Worm (Caenorhabditis elegans) whole organism, L4 larva: Measurements from ENCODE around the gene sur-7.

Experiments used
- F10B5.3 ChIP-seq: sonication (generic microtip); optimal IDR thresholded peaks from 2 replicates; lab custom pipeline; 2016; ENCODE audit warnings: mild to moderate bottlenecking, missing genetic modification characterization, missing compliant biosample characterization
- F26F4.8 ChIP-seq: fragments of 200-800 bp; sonication (Bioruptor generic); conservative IDR thresholded peaks from 2 replicates; pipeline ENCODE4 v1.3.6; 2022; ENCODE audit warnings: missing genetic modification characterization, missing compliant biosample characterization
- R02D3.7 ChIP-seq: fragments of 150-350 bp; sonication (generic microtip); optimal IDR thresholded peaks from 3 replicates; lab custom pipeline; 2014; ENCODE audit warnings: missing biosample characterization, missing genetic modification characterization
- T20F7.1 ChIP-seq: fragments of 200-800 bp; sonication (Bioruptor generic); optimal IDR thresholded peaks from 2 replicates; lab custom pipeline; 2018; ENCODE audit warnings: mild to moderate bottlenecking, missing genetic modification characterization, missing compliant biosample characterization
- T26A8.4 ChIP-seq: fragments of 200-800 bp; sonication (Bioruptor generic); IDR thresholded peaks from 2 replicates; pipeline ENCODE4 v1.3.6; 2022; ENCODE audit warnings: missing genetic modification characterization, missing compliant biosample characterization
- Y105C5A.15 ChIP-seq: fragments of 200-800 bp; sonication (Bioruptor generic); IDR thresholded peaks from 2 replicates; pipeline ENCODE4 v1.3.6; 2022; ENCODE audit warnings: missing genetic modification characterization, missing compliant biosample characterization
- aha-1 ChIP-seq: fragments of 150-350 bp; peaks from one replicate; lab custom pipeline; 2014; ENCODE audit warnings: missing biosample characterization, missing genetic modification characterization
- aly-2 ChIP-seq: sonication (generic microtip); optimal IDR thresholded peaks from 2 replicates; lab custom pipeline; 2018; ENCODE audit warnings: missing biosample characterization, missing genetic modification characterization
- ceh-32 ChIP-seq: sonication (generic microtip); optimal IDR thresholded peaks from 2 replicates; lab custom pipeline; 2016; ENCODE audit warnings: mild to moderate bottlenecking, missing genetic modification characterization, missing compliant biosample characterization; ENCODE audit not compliant: poor library complexity
- daf-12 ChIP-seq: fragments of 150-350 bp; optimal IDR thresholded peaks from 2 replicates; lab custom pipeline; 2014; ENCODE audit warnings: missing biosample characterization, missing genetic modification reagents, missing genetic modification characterization
- dmd-6 ChIP-seq: fragments of 200-800 bp; sonication (Bioruptor generic); IDR thresholded peaks from 2 replicates; pipeline ENCODE4 v1.3.6; 2022; ENCODE audit warnings: missing genetic modification reagents, missing genetic modification characterization, missing compliant biosample characterization
- dmd-9 ChIP-seq: fragments of 200-800 bp; sonication (Bioruptor generic); IDR thresholded peaks from 2 replicates; pipeline ENCODE4 v1.3.6; 2022; ENCODE audit warnings: missing genetic modification reagents, missing genetic modification characterization, missing compliant biosample characterization
- dve-1 ChIP-seq: sonication (generic microtip); optimal IDR thresholded peaks from 2 replicates; lab custom pipeline; 2017; ENCODE audit warnings: antibody characterized with exemption, mild to moderate bottlenecking, missing genetic modification characterization, missing compliant biosample characterization; ENCODE audit not compliant: insufficient read depth
- egl-27 ChIP-seq: sonication (generic microtip); optimal IDR thresholded peaks from 3 replicates; lab custom pipeline; 2017; ENCODE audit warnings: missing biosample characterization, missing genetic modification reagents, missing genetic modification characterization
- fkh-10 ChIP-seq: fragments of 150-350 bp; optimal IDR thresholded peaks from 2 replicates; lab custom pipeline; 2014; ENCODE audit warnings: missing biosample characterization, missing genetic modification reagents, missing genetic modification characterization
- lin-1 ChIP-seq: fragments of 200-800 bp; sonication (Bioruptor generic); IDR thresholded peaks from 2 replicates; pipeline ENCODE4 v1.3.6; 2022; ENCODE audit warnings: missing genetic modification reagents, missing genetic modification characterization, missing compliant biosample characterization
- lin-29 ChIP-seq: fragments of 200-800 bp; sonication (Bioruptor generic); IDR thresholded peaks from 2 replicates; pipeline ENCODE4 v1.3.6; 2022; ENCODE audit warnings: missing genetic modification reagents, missing genetic modification characterization, missing compliant biosample characterization
- lin-38 ChIP-seq: fragments of 200-800 bp; sonication (Bioruptor generic); IDR thresholded peaks from 2 replicates; pipeline ENCODE4 v1.3.6; 2022; ENCODE audit warnings: missing genetic modification reagents, missing genetic modification characterization, missing compliant biosample characterization
- lin-39 ChIP-seq: fragments of 150-350 bp; optimal IDR thresholded peaks from 2 replicates; lab custom pipeline; 2014; ENCODE audit warnings: missing biosample characterization, missing genetic modification reagents, missing genetic modification characterization
- lsy-2 ChIP-seq, 2 experiments: fragments of 150-350 bp in 1 of 2; sonication (generic microtip) in 1 of 2; optimal IDR thresholded peaks; 2 replicates each; lab custom pipeline; 2014 to 2017; ENCODE audit warnings: missing biosample characterization in 2 of 2, missing genetic modification characterization in 2 of 2
- madf-5 ChIP-seq, 2 experiments: fragments of 200-800 bp; sonication (Bioruptor generic); IDR thresholded peaks; 2 replicates each; pipeline ENCODE4 v1.3.6; 2022; ENCODE audit warnings: missing compliant biosample characterization in 2 of 2, missing genetic modification characterization in 2 of 2
- mdt-29 ChIP-seq: fragments of 200-800 bp; sonication (Bioruptor generic); IDR thresholded peaks from 2 replicates; pipeline ENCODE4 v1.3.6; 2022; ENCODE audit warnings: missing genetic modification reagents, missing genetic modification characterization, missing compliant biosample characterization
- mep-1 ChIP-seq: fragments of 150-350 bp; sonication (generic microtip); optimal IDR thresholded peaks from 3 replicates; lab custom pipeline; 2014; ENCODE audit warnings: missing biosample characterization, missing genetic modification characterization
- mxl-3 ChIP-seq: fragments of 200-800 bp; sonication (Bioruptor generic); optimal IDR thresholded peaks from 2 replicates; lab custom pipeline; 2018; ENCODE audit warnings: mild to moderate bottlenecking, missing genetic modification characterization, missing compliant biosample characterization
- nhr-237 ChIP-seq: sonication (generic microtip); optimal IDR thresholded peaks from 2 replicates; lab custom pipeline; 2017; ENCODE audit warnings: missing biosample characterization, missing genetic modification characterization
- nhr-41 ChIP-seq: fragments of 200-800 bp; sonication (Bioruptor generic); IDR thresholded peaks from 2 replicates; pipeline ENCODE4 v1.3.6; 2022; ENCODE audit warnings: missing genetic modification reagents, missing genetic modification characterization, missing compliant biosample characterization
- nhr-42 ChIP-seq: fragments of 200-800 bp; sonication (Bioruptor generic); IDR thresholded peaks from 2 replicates; pipeline ENCODE4 v1.3.6; 2022; ENCODE audit warnings: missing genetic modification characterization, missing compliant biosample characterization
- nhr-48 ChIP-seq: sonication (generic microtip); optimal IDR thresholded peaks from 2 replicates; lab custom pipeline; 2016; ENCODE audit warnings: mild to moderate bottlenecking, missing genetic modification characterization, missing compliant biosample characterization
- nhr-77 ChIP-seq: fragments of 150-350 bp; optimal IDR thresholded peaks from 2 replicates; lab custom pipeline; 2014; ENCODE audit warnings: missing biosample characterization, missing genetic modification characterization
- pha-4 ChIP-seq, 2 experiments: fragments of 150-350 bp in 1 of 2; fragments of 200-800 bp in 1 of 2; sonication (Bioruptor generic) in 1 of 2; IDR thresholded peaks in 1 of 2; optimal IDR thresholded peaks in 1 of 2; 2 replicates each; pipeline versions ENCODE4 v1.3.6 to Lab custom; 2014 to 2022; ENCODE audit warnings: missing genetic modification characterization in 2 of 2, missing genetic modification reagents in 2 of 2, missing biosample characterization in 1 of 2, missing compliant biosample characterization in 1 of 2
- rbr-2 ChIP-seq: sonication (generic microtip); optimal IDR thresholded peaks from 2 replicates; lab custom pipeline; 2016; ENCODE audit warnings: missing genotype, missing genetic modification characterization, missing compliant biosample characterization
- saeg-2 ChIP-seq: fragments of 200-800 bp; sonication (Bioruptor generic); IDR thresholded peaks from 2 replicates; pipeline ENCODE4 v1.3.6; 2022; ENCODE audit warnings: missing genetic modification reagents, missing genetic modification characterization, missing compliant biosample characterization
- skn-1 ChIP-seq: fragments of 150-350 bp; optimal IDR thresholded peaks from 2 replicates; lab custom pipeline; 2014; ENCODE audit warnings: missing biosample characterization, missing genetic modification characterization
- snpc-1.2 ChIP-seq: fragments of 200-800 bp; sonication (Bioruptor generic); IDR thresholded peaks from 2 replicates; pipeline ENCODE4 v1.3.6; 2022; ENCODE audit warnings: missing genetic modification reagents, missing genetic modification characterization, missing compliant biosample characterization
- unc-130 ChIP-seq: sonication (generic microtip); optimal IDR thresholded peaks from 2 replicates; lab custom pipeline; 2016; ENCODE audit warnings: missing genetic modification reagents, missing genetic modification characterization, missing compliant biosample characterization
- zfp-2 ChIP-seq: sonication (generic microtip); optimal IDR thresholded peaks from 2 replicates; lab custom pipeline; 2016; ENCODE audit warnings: mild to moderate bottlenecking, missing genetic modification characterization, missing compliant biosample characterization

sur-7 gene

DNA sequence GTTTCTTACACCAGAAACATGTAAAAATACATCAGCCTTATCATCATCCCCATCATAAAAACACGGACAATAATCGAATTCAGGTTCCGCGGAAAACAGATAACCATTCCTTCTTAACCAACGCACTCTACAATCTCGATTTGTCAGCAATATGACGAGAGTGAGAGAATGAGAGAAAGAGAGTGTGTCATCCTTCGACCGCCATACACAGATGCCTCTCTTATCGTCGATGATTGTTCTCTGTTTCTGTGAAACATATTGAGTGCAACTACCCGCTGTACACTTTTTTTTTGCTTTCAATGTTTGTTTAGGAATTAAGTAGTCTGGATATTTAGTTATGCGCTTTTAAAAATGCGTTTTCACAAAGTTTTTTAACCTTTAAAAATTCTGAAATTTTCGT is 27.4 kb upstream of the sur-7 start (continued):
- no peak for TF ChIP-seq R02D3.7
- TF ChIP-seq aly-2 (tag; lab: Kevin White, UChicago) = no peak
- no peak for TF ChIP-seq dmd-9 (GFP tag; lab: Robert Waterston, UW)
- 0 out of 2 replicates have a peak, but pooled peaks have one; percentile 52 for TF ChIP-seq lin-1 (GFP tag; lab: Robert Waterston, UW)
- peak; percentile 90 for TF ChIP-seq nhr-48 (tag; lab: Kevin White, UChicago)
- TF ChIP-seq nhr-77 = peak; percentile 90
- no peak for TF ChIP-seq rbr-2 (tag; lab: Kevin White, UChicago)
- TF ChIP-seq mdt-29 (GFP tag; lab: Robert Waterston, UW) = no peak
- TF ChIP-seq dve-1 (tag; lab: Kevin White, UChicago) = peak; percentile 96
- TF ChIP-seq F10B5.3 = no peak
- no peak for TF ChIP-seq T26A8.4 (GFP tag; lab: Robert Waterston, UW)
- TF ChIP-seq pha-4 (GFP tag; IDR thresholded peaks at IDR 0.05; lab: Robert Waterston, UW) = peak; percentile 32; the same call in 1 of the 2 replicates
- no peak for TF ChIP-seq pha-4 (tag; optimal IDR thresholded peaks at IDR 0.05; lab: Kevin White, UChicago)
- no peak for TF ChIP-seq fkh-10 (GFP tag; lab: Kevin White, UChicago)
- peak; percentile 87 for TF ChIP-seq dmd-6
- TF ChIP-seq snpc-1.2 (GFP tag; lab: Robert Waterston, UW) = no peak
- TF ChIP-seq skn-1 (tag; lab: Kevin White, UChicago) = no peak
- TF ChIP-seq mep-1 (tag; lab: Kevin White, UChicago) = peak; percentile 54

DNA sequence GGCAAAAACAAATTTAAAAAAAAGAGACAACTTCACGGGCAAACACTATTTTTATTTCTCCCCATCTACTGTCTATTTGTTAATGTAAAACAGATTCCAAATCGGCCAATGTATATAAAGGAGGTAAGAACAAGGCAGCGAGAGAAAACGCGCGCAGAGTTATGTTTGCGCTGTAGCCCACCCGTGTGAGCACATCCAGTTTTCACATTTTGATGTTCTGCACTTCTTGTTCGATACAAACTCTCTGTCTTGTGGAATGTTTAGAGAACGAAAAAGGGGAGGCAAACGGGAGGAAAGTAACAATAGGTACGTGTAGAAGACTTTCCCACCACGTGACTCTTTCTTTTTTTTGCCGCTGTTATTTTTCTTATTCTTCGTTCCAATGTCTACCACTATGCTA is 23.9 kb upstream of the sur-7 start:
- TF ChIP-seq lsy-2 (tag; optimal IDR thresholded peaks at IDR 0.05; lab: Kevin White, UChicago) (no peak), pha-4 (GFP tag; IDR thresholded peaks at IDR 0.05; lab: Robert Waterston, UW) (no peak), pha-4 (tag; optimal IDR thresholded peaks at IDR 0.05; lab: Kevin White, UChicago) (peak; percentile 35), fkh-10 (GFP tag; lab: Kevin White, UChicago) (peak; percentile 36)

DNA sequence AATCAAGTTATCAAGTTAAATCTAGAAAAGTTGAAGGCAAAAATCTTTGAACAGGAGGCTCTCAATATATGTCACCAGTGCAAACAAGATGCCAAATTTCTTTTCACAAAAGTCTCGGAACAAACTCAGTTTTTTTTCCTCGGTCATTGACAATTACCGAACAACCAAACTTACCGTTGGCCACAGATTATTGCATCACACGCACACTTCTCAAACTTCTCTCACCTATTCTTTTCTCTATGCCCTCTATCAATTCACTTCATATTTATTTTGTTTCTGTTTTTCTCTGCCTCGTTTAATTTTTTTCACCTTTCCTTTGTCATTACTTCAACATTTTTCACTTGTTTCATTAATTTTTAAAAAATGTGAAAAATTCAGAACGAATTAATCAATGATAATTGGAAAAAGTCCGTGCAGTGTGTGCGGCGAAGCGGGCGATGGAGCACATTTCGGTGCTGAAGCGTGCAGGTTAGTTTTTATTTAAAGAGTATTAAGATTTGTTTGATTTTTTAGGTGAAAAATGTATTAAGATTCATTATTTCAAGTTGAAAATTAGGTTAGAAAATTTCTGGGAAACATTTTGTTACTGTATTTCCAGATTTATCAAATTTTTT is 21.7 kb upstream of the sur-7 start, which contains the start of gene nhr-28:
Gene nhr-28 (plus strand): TSS at position 379 of the 614 bp plus-strand sequence.
- TF ChIP-seq lin-39 (tag; lab: Kevin White, UChicago) (no peak), nhr-237 (no peak), fkh-10 (GFP tag; lab: Kevin White, UChicago) (peak; percentile 69), T20F7.1 (GFP tag; lab: Kevin White, UChicago) (peak; percentile 8), aha-1 (tag; lab: Kevin White, UChicago) (peak; percentile 73), mep-1 (tag; lab: Kevin White, UChicago) (peak; percentile 7), daf-12 (tag; lab: Kevin White, UChicago) (no peak), Y105C5A.15 (GFP tag; lab: Robert Waterston, UW) (no peak), ceh-32 (tag; lab: Kevin White, UChicago) (no peak), nhr-41 (GFP tag; lab: Robert Waterston, UW) (no peak)

DNA sequence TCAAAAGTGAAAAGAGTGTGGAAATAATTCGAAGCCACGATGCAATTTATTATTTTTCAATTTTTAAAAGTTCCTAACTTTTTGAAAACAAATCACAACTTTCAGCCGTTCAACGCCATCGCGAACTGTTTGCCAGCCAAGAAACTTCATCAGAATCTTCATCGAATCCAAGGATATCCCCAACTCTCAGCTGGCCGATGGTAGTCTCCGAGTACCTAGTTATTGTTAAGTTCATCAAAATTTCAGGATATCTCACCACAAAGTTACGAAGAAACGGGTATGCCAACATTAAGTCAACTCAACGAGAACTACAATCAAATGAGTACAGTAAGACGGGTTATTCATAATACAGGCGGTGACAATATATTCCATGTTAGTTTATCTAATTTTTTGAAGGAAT is 20.0 kb upstream of the sur-7 start:
- TF ChIP-seq dmd-6 = no peak
- no peak for TF ChIP-seq egl-27
- no peak for TF ChIP-seq saeg-2
- no peak for TF ChIP-seq zfp-2 (tag; lab: Kevin White, UChicago)
- no peak for TF ChIP-seq unc-130 (GFP tag; lab: Kevin White, UChicago)
- no peak for TF ChIP-seq fkh-10 (GFP tag; lab: Kevin White, UChicago)
- TF ChIP-seq madf-5 (GFP tag; IDR thresholded peaks at IDR 0.05; lab: Robert Waterston, UW) = no peak
- no peak for TF ChIP-seq snpc-1.2 (GFP tag; lab: Robert Waterston, UW)
- TF ChIP-seq lin-38 (GFP tag; lab: Robert Waterston, UW) = no peak
- no peak for TF ChIP-seq nhr-42 (GFP tag; lab: Robert Waterston, UW)
- TF ChIP-seq lin-29 (GFP tag; lab: Robert Waterston, UW) = no peak
- no peak for TF ChIP-seq F26F4.8
- no peak for TF ChIP-seq mxl-3
